Worm (Caenorhabditis elegans) whole organism, midembryonic: ENCODE results near the gene R07B1.6.

Source experiments
- T22C8.4 ChIP-seq: fragments of 200-800 bp; sonication (Bioruptor generic); IDR thresholded peaks from 2 replicates; pipeline ENCODE4 v1.3.6; 2022; ENCODE audit warnings: missing genetic modification characterization, missing compliant biosample characterization
- cog-1 ChIP-seq: sonication (generic microtip); optimal IDR thresholded peaks from 2 replicates; lab custom pipeline; 2016; ENCODE audit warnings: missing genetic modification characterization, missing compliant biosample characterization
- flt-1 ChIP-seq: fragments of 200-800 bp; sonication (Bioruptor generic); IDR thresholded peaks from 2 replicates; pipeline ENCODE4 v1.3.6; 2022; ENCODE audit warnings: missing genetic modification characterization, missing compliant biosample characterization
- klf-2 ChIP-seq: fragments of 200-800 bp; sonication (Bioruptor generic); conservative IDR thresholded peaks from 2 replicates; pipeline ENCODE4 v1.3.6; 2022; ENCODE audit warnings: missing genetic modification reagents, missing genetic modification characterization, missing compliant biosample characterization
- med-1 ChIP-seq: sonication (generic microtip); optimal IDR thresholded peaks from 2 replicates; lab custom pipeline; 2017; ENCODE audit warnings: missing genetic modification characterization, mild to moderate bottlenecking, missing compliant biosample characterization, antibody characterized with exemption, missing genetic modification reagents; ENCODE audit not compliant: insufficient read depth
- ref-1 ChIP-seq: fragments of 200-800 bp; sonication (Bioruptor generic); conservative IDR thresholded peaks from 2 replicates; pipeline ENCODE4 v1.3.6; 2022; ENCODE audit warnings: missing genetic modification reagents, missing genetic modification characterization, missing compliant biosample characterization
- tab-1 ChIP-seq: fragments of 200-800 bp; sonication (Bioruptor generic); IDR thresholded peaks from 2 replicates; pipeline ENCODE4 v1.3.6; 2022; ENCODE audit warnings: missing genetic modification characterization, missing compliant biosample characterization
- ztf-23 ChIP-seq: fragments of 200-800 bp; sonication (Bioruptor generic); IDR thresholded peaks from 2 replicates; pipeline ENCODE4 v1.3.6; 2022; ENCODE audit warnings: missing genetic modification reagents, missing genetic modification characterization, missing compliant biosample characterization
- ztf-29 ChIP-seq: fragments of 200-800 bp; sonication (Bioruptor generic); IDR thresholded peaks from 2 replicates; pipeline ENCODE4 v1.3.6; 2022; ENCODE audit warnings: missing genetic modification reagents, missing genetic modification characterization, missing compliant biosample characterization

Gene R07B1.6

ce11 chrX:9848214-9848789 lies 18.2 kb upstream of the R07B1.6 start:
- no peak for TF ChIP-seq cog-1
- no peak for TF ChIP-seq ref-1 (GFP tag; lab: Robert Waterston, UW)
- TF ChIP-seq tab-1 (GFP tag; lab: Robert Waterston, UW) = no peak
- TF ChIP-seq flt-1 = no peak
- TF ChIP-seq ztf-23 (GFP tag; lab: Robert Waterston, UW) = no peak

ce11 chrX:9850258-9850657 lies 16.2 kb upstream of the R07B1.6 start, which contains the start of gene lec-8:
TSS of gene lec-8 (plus strand) at chrX:9850571.
- TF ChIP-seq ztf-23 (GFP tag; lab: Robert Waterston, UW) (no peak), klf-2 (GFP tag; lab: Robert Waterston, UW) (no peak), cog-1 (no peak)

- TF ChIP-seq ref-1 (GFP tag; lab: Robert Waterston, UW) = no peak
- TF ChIP-seq med-1 (GFP tag; lab: Kevin White, UChicago) = no peak
- no peak for TF ChIP-seq ztf-23 (GFP tag; lab: Robert Waterston, UW)
- no peak for TF ChIP-seq tab-1 (GFP tag; lab: Robert Waterston, UW)
- TF ChIP-seq klf-2 (GFP tag; lab: Robert Waterston, UW) = no peak
- no peak for TF ChIP-seq cog-1
- TF ChIP-seq T22C8.4 = no peak
- TF ChIP-seq flt-1 = no peak
- TF ChIP-seq ztf-29 (GFP tag; lab: Robert Waterston, UW) = no peak
These were observed 14.6 kb upstream of the R07B1.6 start, which contains the start of gene lec-7 for ce11 chrX:9851745-9852330. TSS of gene lec-7 (plus strand) at chrX:9852041.

ce11 chrX:9856618-9857017 lies 9.8 kb upstream of the R07B1.6 start, which contains the start of gene R07B1.11:
TSS of gene R07B1.11 (plus strand) at chrX:9856918.
- TF ChIP-seq ztf-29 (GFP tag; lab: Robert Waterston, UW) = no peak
- TF ChIP-seq T22C8.4 = no peak
- no peak for TF ChIP-seq klf-2 (GFP tag; lab: Robert Waterston, UW)
- no peak for TF ChIP-seq ztf-23 (GFP tag; lab: Robert Waterston, UW)
- no peak for TF ChIP-seq tab-1 (GFP tag; lab: Robert Waterston, UW)
- TF ChIP-seq ref-1 (GFP tag; lab: Robert Waterston, UW) = no peak
- TF ChIP-seq med-1 (GFP tag; lab: Kevin White, UChicago) = no peak
- no peak for TF ChIP-seq cog-1
- no peak for TF ChIP-seq flt-1

- no peak for TF ChIP-seq ztf-29 (GFP tag; lab: Robert Waterston, UW)
- no peak for TF ChIP-seq ref-1 (GFP tag; lab: Robert Waterston, UW)
- TF ChIP-seq klf-2 (GFP tag; lab: Robert Waterston, UW) = no peak
These were observed 8.4 kb upstream of the R07B1.6 start, which contains the start of gene scav-5 for ce11 chrX:9858069-9858468. TSS of gene scav-5 (plus strand) at chrX:9858365.

ce11 chrX:9862916-9863624 lies 3.4 kb upstream of the R07B1.6 start, which contains the start of the genes gst-36 and R07B1.5:
TSS of gene gst-36 (minus strand) at chrX:9862960.
TSS of gene R07B1.5 (plus strand) at chrX:9863580.
- no peak for TF ChIP-seq cog-1

- TF ChIP-seq ztf-29 (GFP tag; lab: Robert Waterston, UW) = no peak
- TF ChIP-seq ref-1 (GFP tag; lab: Robert Waterston, UW) = no peak
- no peak for TF ChIP-seq cog-1
- TF ChIP-seq flt-1 = no peak
- TF ChIP-seq ztf-23 (GFP tag; lab: Robert Waterston, UW) = no peak
These were observed 2.4 kb downstream of the R07B1.6 start, which contains the start of gene R07B1.7 for ce11 chrX:9868820-9869219. TSS of gene R07B1.7 (plus strand) at chrX:9869120.

ce11 chrX:9869522-9869921 lies 3.1 kb downstream of the R07B1.6 start, which contains the start of gene R07B1.13:
TSS of gene R07B1.13 (plus strand) at chrX:9869822.
- no peak for TF ChIP-seq cog-1
- no peak for TF ChIP-seq flt-1
- no peak for TF ChIP-seq ref-1 (GFP tag; lab: Robert Waterston, UW)
- TF ChIP-seq klf-2 (GFP tag; lab: Robert Waterston, UW) = no peak
- no peak for TF ChIP-seq ztf-23 (GFP tag; lab: Robert Waterston, UW)
- no peak for TF ChIP-seq tab-1 (GFP tag; lab: Robert Waterston, UW)
- no peak for TF ChIP-seq med-1 (GFP tag; lab: Kevin White, UChicago)
- TF ChIP-seq ztf-29 (GFP tag; lab: Robert Waterston, UW) = no peak
- TF ChIP-seq T22C8.4 = no peak

ce11 chrX:9872554-9872953 lies 6.1 kb downstream of the R07B1.6 start, which contains the start of gene R07B1.8:
TSS of gene R07B1.8 (minus strand) at chrX:9872654.
- TF ChIP-seq ref-1 (GFP tag; lab: Robert Waterston, UW) (no peak), T22C8.4 (no peak), flt-1 (no peak), ztf-23 (GFP tag; lab: Robert Waterston, UW) (no peak), tab-1 (GFP tag; lab: Robert Waterston, UW) (no peak), ztf-29 (GFP tag; lab: Robert Waterston, UW) (no peak), klf-2 (GFP tag; lab: Robert Waterston, UW) (no peak)

- TF ChIP-seq T22C8.4 = no peak
- no peak for TF ChIP-seq ref-1 (GFP tag; lab: Robert Waterston, UW)
- TF ChIP-seq ztf-29 (GFP tag; lab: Robert Waterston, UW) = no peak
- no peak for TF ChIP-seq ztf-23 (GFP tag; lab: Robert Waterston, UW)
- TF ChIP-seq cog-1 = no peak
- TF ChIP-seq klf-2 (GFP tag; lab: Robert Waterston, UW) = no peak
- no peak for TF ChIP-seq flt-1
- no peak for TF ChIP-seq med-1 (GFP tag; lab: Kevin White, UChicago)
- no peak for TF ChIP-seq tab-1 (GFP tag; lab: Robert Waterston, UW)
These were observed 10.7 kb downstream of the R07B1.6 start, which contains the start of gene R07B1.9 for ce11 chrX:9877117-9877516. TSS of gene R07B1.9 (plus strand) at chrX:9877417.
